Worm (Caenorhabditis elegans): ENCODE data around the gene dop-1.
A peak's percentile ranks its signal among the peaks of the same experiment; 100 is the strongest.

Gene dop-1

DNA sequence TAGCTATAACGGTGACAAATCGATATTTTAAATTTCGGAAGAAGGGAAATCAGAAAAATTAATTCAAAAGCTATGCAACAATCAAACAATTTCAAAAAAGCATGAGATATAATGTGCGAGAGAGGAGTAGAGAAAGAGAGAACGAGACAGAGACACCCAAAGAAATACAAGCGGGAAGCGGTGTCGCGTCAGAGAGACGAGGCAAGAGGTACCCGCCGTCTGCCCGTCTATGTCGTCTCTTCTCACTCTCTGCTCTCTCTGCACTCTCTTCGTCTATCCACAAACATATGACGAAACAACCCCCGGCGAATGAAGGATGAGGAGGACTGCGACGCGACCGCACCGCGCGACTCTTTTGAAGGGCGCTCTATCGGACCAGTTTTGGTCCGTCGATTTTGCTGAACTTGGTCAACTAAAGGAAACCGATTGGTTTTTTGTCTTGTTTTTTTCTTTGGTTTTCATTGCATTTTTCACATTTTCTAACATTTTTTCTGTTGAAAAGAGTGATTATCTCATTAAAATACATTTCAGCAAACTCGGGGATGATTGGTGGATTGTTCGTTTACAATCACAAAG is 29.7 kb downstream of the dop-1 start, which contains the start of gene dpy-23 (continued):
- TF ChIP-seq ZK185.1 (tag; optimal IDR thresholded peaks at IDR 0.05; ENCODE audit: poor library complexity, severe bottlenecking) (peak; percentile 81), Y79H2A.3 (GFP tag; conservative IDR thresholded peaks at IDR 0.05) (no peak), T07F8.4 (tag; optimal IDR thresholded peaks at IDR 0.05) (no peak), F23B12.7 (tag; optimal IDR thresholded peaks at IDR 0.05; ENCODE audit: insufficient read depth) (peak; percentile 70), lsy-27 (tag; optimal IDR thresholded peaks at IDR 0.05; ENCODE audit: borderline replicate concordance, insufficient read depth) (no peak), Y53F4B.3 (GFP tag; IDR thresholded peaks at IDR 0.05) (no peak), F33H1.4 (GFP tag; IDR thresholded peaks at IDR 0.05) (no peak), bed-2 (GFP tag; IDR thresholded peaks at IDR 0.05) (peak; percentile 80; the same call in 1 of the 2 replicates)

DNA sequence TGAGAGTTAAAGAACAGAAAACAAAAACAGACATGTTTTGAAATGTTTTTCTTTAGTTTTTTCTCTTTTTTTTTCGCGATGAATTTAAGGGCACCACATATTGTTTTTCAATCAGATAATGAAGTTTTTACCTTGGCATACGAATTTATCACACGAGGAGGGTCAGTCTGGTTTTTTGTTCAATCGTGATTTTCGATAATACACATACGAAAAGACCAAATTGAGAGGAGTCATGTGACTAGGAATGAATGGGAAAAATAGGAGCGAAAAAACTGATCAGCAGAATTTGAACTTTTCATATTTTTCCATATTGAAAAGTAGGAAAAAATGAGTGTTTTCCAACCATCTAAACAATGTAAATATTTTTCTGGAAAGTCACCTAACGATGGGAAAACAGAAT is 32.2 kb downstream of the dop-1 start:
- no peak for TF ChIP-seq bed-2 (GFP tag; IDR thresholded peaks at IDR 0.05)
- TF ChIP-seq ama-1 (optimal IDR thresholded peaks at IDR 0.05) = no peak
- no peak for TF ChIP-seq ama-1 (GFP tag; optimal IDR thresholded peaks at IDR 0.05)
- TF ChIP-seq sea-2 (GFP tag; IDR thresholded peaks at IDR 0.05) = no peak
- no peak for TF ChIP-seq ceh-40 (GFP tag; IDR thresholded peaks at IDR 0.05)
- TF ChIP-seq nhr-120 (GFP tag; IDR thresholded peaks at IDR 0.05) = no peak
- TF ChIP-seq zim-3 (tag; optimal IDR thresholded peaks at IDR 0.05) = no peak
- no peak for TF ChIP-seq ekl-4 (GFP tag; IDR thresholded peaks at IDR 0.05)
- TF ChIP-seq nhr-179 (tag; optimal IDR thresholded peaks at IDR 0.05) = no peak
- TF ChIP-seq ceh-27 (GFP tag; optimal IDR thresholded peaks at IDR 0.05) = no peak
- TF ChIP-seq him-1 (tag; optimal IDR thresholded peaks at IDR 0.05) = no peak
- TF ChIP-seq madf-3 (GFP tag; IDR thresholded peaks at IDR 0.05) = no peak
- no peak for TF ChIP-seq ceh-79 (tag; optimal IDR thresholded peaks at IDR 0.05)
- no peak for TF ChIP-seq ztf-18 (tag; optimal IDR thresholded peaks at IDR 0.05)
- no peak for TF ChIP-seq sptf-2 (GFP tag; optimal IDR thresholded peaks at IDR 0.05)
- TF ChIP-seq bed-1 (GFP tag; IDR thresholded peaks at IDR 0.05) = no peak

DNA sequence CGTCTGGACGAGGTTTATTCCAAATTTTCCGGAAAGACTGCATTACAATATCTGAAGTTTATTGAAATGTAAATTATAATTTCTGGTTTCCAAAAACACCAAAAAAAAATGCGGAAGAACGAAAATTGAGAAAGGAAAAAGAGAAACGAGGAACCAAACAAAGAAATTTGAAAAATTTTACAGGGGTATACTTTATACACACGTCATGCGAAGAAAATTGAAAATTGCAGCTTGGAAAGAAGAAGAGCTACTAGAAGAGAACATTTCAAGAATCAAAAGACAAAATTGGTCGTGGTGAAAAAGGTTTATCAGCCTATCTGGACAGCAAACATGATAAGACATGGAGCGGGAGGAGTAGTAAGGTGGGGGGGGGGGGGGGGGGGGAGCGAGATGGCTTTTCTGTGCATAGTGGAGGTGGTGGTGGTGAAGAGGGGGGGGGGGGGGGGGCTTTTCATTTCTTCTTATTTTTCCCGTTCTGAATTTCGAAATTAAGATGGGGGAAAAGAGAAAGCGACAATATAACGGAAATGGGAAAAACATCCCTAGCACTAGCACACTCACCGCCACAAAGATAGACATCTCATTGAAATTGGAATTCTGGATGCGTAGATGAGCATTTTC is 35.2 kb downstream of the dop-1 start, which contains the start of gene lst-2:
Gene lst-2 (minus strand): TSS at position 51 of the 621 bp plus-strand sequence.
- no peak for TF ChIP-seq rec-8 (tag; optimal IDR thresholded peaks at IDR 0.05)
- no peak for TF ChIP-seq K12H6.12 (tag; optimal IDR thresholded peaks at IDR 0.05)
- TF ChIP-seq let-607 (tag; optimal IDR thresholded peaks at IDR 0.05) = no peak
- no peak for TF ChIP-seq lin-26 (GFP tag; IDR thresholded peaks at IDR 0.05)
- TF ChIP-seq unc-130 (GFP tag; optimal IDR thresholded peaks at IDR 0.05) = no peak
- TF ChIP-seq egrh-3 (GFP tag; IDR thresholded peaks at IDR 0.05) = peak; percentile 90; the same call in 1 of the 2 replicates
- no peak for TF ChIP-seq hsf-1 (GFP tag; IDR thresholded peaks at IDR 0.05)
- TF ChIP-seq ztf-26 (tag; optimal IDR thresholded peaks at IDR 0.05) = no peak
- no peak for TF ChIP-seq F49E8.2 (tag; optimal IDR thresholded peaks at IDR 0.05; ENCODE audit: insufficient read depth)
- TF ChIP-seq aptf-2 (GFP tag; conservative IDR thresholded peaks at IDR 0.05) = no peak
- TF ChIP-seq zfh-2 (GFP tag; conservative IDR thresholded peaks at IDR 0.05) = peak; percentile 79
- TF ChIP-seq mcd-1 (GFP tag; IDR thresholded peaks at IDR 0.05) = peak; percentile 27; the same call in 1 of the 2 replicates
- TF ChIP-seq madf-8 (GFP tag; conservative IDR thresholded peaks at IDR 0.05) = no peak
- TF ChIP-seq sptf-2 (GFP tag; optimal IDR thresholded peaks at IDR 0.05) = no peak
- no peak for TF ChIP-seq madf-3 (GFP tag; IDR thresholded peaks at IDR 0.05)
- no peak for TF ChIP-seq attf-5 (GFP tag; optimal IDR thresholded peaks at IDR 0.05)
- TF ChIP-seq sdz-38 (tag; optimal IDR thresholded peaks at IDR 0.05) = no peak
- no peak for TF ChIP-seq C17E4.6 (GFP tag; IDR thresholded peaks at IDR 0.05)
- no peak for TF ChIP-seq B0019.2 (GFP tag; conservative IDR thresholded peaks at IDR 0.05)

Measured in whole organism, young adult.